Fruit fly (Drosophila melanogaster) whole organism, embryonic: ENCODE results near the gene CG3505.

Experiments
- BEAF-32 ChIP-seq: fragments of 200-800 bp; sonication (Bioruptor generic); optimal IDR thresholded peaks from 3 replicates; lab custom pipeline; 2017; ENCODE audit warnings: missing biosample characterization, missing genetic modification characterization, mild to moderate bottlenecking, moderate library complexity, missing genetic modification reagents
- CG12391 ChIP-seq: fragments of 200-800 bp; sonication (Bioruptor generic); optimal IDR thresholded peaks from 3 replicates; lab custom pipeline; 2018; ENCODE audit warnings: missing biosample characterization, mild to moderate bottlenecking, missing genetic modification characterization, moderate library complexity
- CG12744 ChIP-seq: fragments of 200-800 bp; sonication (Bioruptor generic); optimal IDR thresholded peaks from 2 replicates; lab custom pipeline; 2016; ENCODE audit warnings: missing biosample characterization, missing genetic modification characterization
- CG13624 ChIP-seq: fragments of 200-800 bp; sonication (Bioruptor generic); optimal IDR thresholded peaks from 2 replicates; lab custom pipeline; 2016; ENCODE audit warnings: missing biosample characterization, missing genetic modification characterization
- CG14860 ChIP-seq: fragments of 200-800 bp; sonication (Bioruptor generic); IDR thresholded peaks from 3 replicates; pipeline ENCODE4 v1.3.6; 2022; ENCODE audit warnings: missing biosample characterization, missing genetic modification characterization; ENCODE audit not compliant: partially characterized antibody
- CG17186 ChIP-seq: fragments of 200-800 bp; sonication (Bioruptor generic); optimal IDR thresholded peaks from 3 replicates; lab custom pipeline; 2017; ENCODE audit warnings: missing biosample characterization, missing genetic modification reagents, missing genetic modification characterization
- CG17802 ChIP-seq: fragments of 200-800 bp; sonication (Bioruptor generic); optimal IDR thresholded peaks from 2 replicates; lab custom pipeline; 2018; ENCODE audit warnings: missing biosample characterization, mild to moderate bottlenecking, missing genetic modification characterization, moderate library complexity
- CG17829 ChIP-seq: fragments of 200-800 bp; optimal IDR thresholded peaks from 2 replicates; lab custom pipeline; 2019; ENCODE audit warnings: missing biosample characterization, mild to moderate bottlenecking, missing genetic modification characterization, moderate library complexity
- CG18599 ChIP-seq: fragments of 200-800 bp; sonication (Bioruptor generic); optimal IDR thresholded peaks from 3 replicates; lab custom pipeline; 2017; ENCODE audit warnings: missing biosample characterization, missing genetic modification characterization, mild to moderate bottlenecking, moderate library complexity, missing genetic modification reagents
- CG2120 ChIP-seq: fragments of 200-800 bp; sonication (Bioruptor generic); optimal IDR thresholded peaks from 3 replicates; lab custom pipeline; 2016; ENCODE audit warnings: missing biosample characterization, missing genetic modification characterization
- CG2712 ChIP-seq: fragments of 200-800 bp; optimal IDR thresholded peaks from 3 replicates; lab custom pipeline; 2019; ENCODE audit warnings: missing biosample characterization, mild to moderate bottlenecking, missing genetic modification characterization, moderate library complexity
- CG3163 ChIP-seq: fragments of 200-800 bp; sonication (Bioruptor generic); optimal IDR thresholded peaks from 3 replicates; lab custom pipeline; 2016; ENCODE audit warnings: missing biosample characterization, missing genetic modification characterization
- CG32767 ChIP-seq: fragments of 200-800 bp; sonication (Bioruptor generic); IDR thresholded peaks from 2 replicates; pipeline ENCODE4 v1.3.6; 2022; ENCODE audit warnings: missing biosample characterization, missing genetic modification characterization
- CG32772 ChIP-seq: fragments of 200-800 bp; sonication (Bioruptor generic); IDR thresholded peaks from 2 replicates; pipeline ENCODE4 v1.3.6; 2022; ENCODE audit warnings: missing biosample characterization, missing genetic modification characterization
- CG4360 ChIP-seq: fragments of 200-800 bp; sonication (Bioruptor generic); IDR thresholded peaks from 2 replicates; pipeline ENCODE4 v1.3.6; 2022; ENCODE audit warnings: missing biosample characterization, missing genetic modification characterization
- CG5180 ChIP-seq: fragments of 200-800 bp; sonication (Bioruptor generic); optimal IDR thresholded peaks from 3 replicates; lab custom pipeline; 2017; ENCODE audit warnings: missing biosample characterization, missing genetic modification characterization, mild to moderate bottlenecking, moderate library complexity, missing genetic modification reagents
- CG5245 ChIP-seq: fragments of 200-800 bp; sonication (Bioruptor generic); optimal IDR thresholded peaks from 3 replicates; lab custom pipeline; 2016; ENCODE audit warnings: missing biosample characterization, missing genetic modification characterization
- CG6254 ChIP-seq: fragments of 200-800 bp; sonication (Bioruptor generic); optimal IDR thresholded peaks from 3 replicates; lab custom pipeline; 2017; ENCODE audit warnings: mild to moderate bottlenecking, missing biosample characterization, missing genetic modification reagents, missing genetic modification characterization
- CG6683 ChIP-seq: fragments of 200-800 bp; sonication (Bioruptor generic); optimal IDR thresholded peaks from 2 replicates; lab custom pipeline; 2017; ENCODE audit warnings: missing biosample characterization, mild to moderate bottlenecking, missing genetic modification characterization, missing genetic modification reagents
- CG6689 ChIP-seq: fragments of 200-800 bp; sonication (Bioruptor generic); IDR thresholded peaks from 2 replicates; pipeline ENCODE4 v1.3.6; 2022; ENCODE audit warnings: missing biosample characterization, missing genetic modification characterization
- CG7745 ChIP-seq: fragments of 200-800 bp; sonication (Bioruptor generic); optimal IDR thresholded peaks from 2 replicates; lab custom pipeline; 2018; ENCODE audit warnings: missing biosample characterization, mild to moderate bottlenecking, missing genetic modification characterization, moderate library complexity
- CG9609 ChIP-seq: fragments of 200-800 bp; sonication (Bioruptor generic); optimal IDR thresholded peaks from 3 replicates; lab custom pipeline; 2016; ENCODE audit warnings: missing biosample characterization, missing genetic modification characterization
- D ChIP-seq, 2 experiments: fragments of 200-800 bp in 1 of 2; fragments of >200 bp in 1 of 2; sonication (Bioruptor generic) in 1 of 2; optimal IDR thresholded peaks; 2 replicates in 1 of 2; 3 replicates in 1 of 2; lab custom pipeline; 2017; ENCODE audit warnings: mild to moderate bottlenecking in 1 of 2, missing biosample characterization in 1 of 2, missing genetic modification characterization in 1 of 2, missing genetic modification reagents in 1 of 2
- Hey ChIP-seq: fragments of 200-800 bp; sonication (Bioruptor generic); optimal IDR thresholded peaks from 3 replicates; lab custom pipeline; 2018; ENCODE audit warnings: missing biosample characterization, mild to moderate bottlenecking, missing genetic modification characterization
- HmgZ ChIP-seq: fragments of 200-800 bp; sonication (Bioruptor generic); optimal IDR thresholded peaks from 2 replicates; lab custom pipeline; 2018; ENCODE audit warnings: missing biosample characterization, mild to moderate bottlenecking, missing genetic modification characterization
- Lhr ChIP-seq: fragments of 200-800 bp; sonication (Bioruptor generic); optimal IDR thresholded peaks from 3 replicates; lab custom pipeline; 2017; ENCODE audit warnings: mild to moderate bottlenecking, missing biosample characterization, missing genetic modification reagents, missing genetic modification characterization
- Lim3 ChIP-seq: fragments of 200-800 bp; sonication (Bioruptor generic); IDR thresholded peaks from 2 replicates; pipeline ENCODE4 v1.3.6; 2022; ENCODE audit warnings: missing biosample characterization, missing genetic modification characterization
- Myb ChIP-seq: fragments of 200-800 bp; sonication (Bioruptor generic); optimal IDR thresholded peaks from 2 replicates; lab custom pipeline; 2016; ENCODE audit warnings: missing biosample characterization, missing genetic modification characterization
- NK7.1 ChIP-seq: fragments of 200-800 bp; sonication (Bioruptor generic); optimal IDR thresholded peaks from 3 replicates; lab custom pipeline; 2016; ENCODE audit warnings: missing biosample characterization, missing genetic modification characterization
- Nf-YC ChIP-seq: fragments of 200-800 bp; optimal IDR thresholded peaks from 3 replicates; lab custom pipeline; 2019; ENCODE audit warnings: missing biosample characterization, mild to moderate bottlenecking, missing genetic modification characterization, moderate library complexity
- Ravus ChIP-seq: fragments of 200-800 bp; sonication (Bioruptor generic); IDR thresholded peaks from 2 replicates; pipeline ENCODE4 v1.3.6; 2022; ENCODE audit warnings: missing biosample characterization, missing genetic modification characterization
- Rx ChIP-seq: fragments of 200-800 bp; sonication (Bioruptor generic); IDR thresholded peaks from 2 replicates; pipeline ENCODE4 v1.3.6; 2022; ENCODE audit warnings: missing biosample characterization, missing genetic modification characterization
- Xbp1 ChIP-seq: fragments of 200-800 bp; sonication (Bioruptor generic); optimal IDR thresholded peaks from 3 replicates; lab custom pipeline; 2016; ENCODE audit warnings: missing biosample characterization, mild to moderate bottlenecking, missing genetic modification characterization
- amos ChIP-seq: fragments of 200-800 bp; sonication (Bioruptor generic); IDR thresholded peaks from 2 replicates; pipeline ENCODE4 v1.3.6; 2022; ENCODE audit warnings: missing biosample characterization, missing genetic modification characterization; ENCODE audit not compliant: partially characterized antibody
- aop ChIP-seq: fragments of 200-800 bp; sonication (Bioruptor generic); IDR thresholded peaks from 2 replicates; pipeline ENCODE4 v1.3.6; 2022; ENCODE audit warnings: missing biosample characterization, missing genetic modification characterization
- bigmax ChIP-seq: fragments of 200-800 bp; sonication (Bioruptor generic); optimal IDR thresholded peaks from 2 replicates; lab custom pipeline; 2018; ENCODE audit warnings: missing biosample characterization, mild to moderate bottlenecking, missing genetic modification characterization
- danr ChIP-seq: fragments of 200-800 bp; sonication (Bioruptor generic); IDR thresholded peaks from 2 replicates; pipeline ENCODE4 v1.3.6; 2022; ENCODE audit warnings: missing biosample characterization, missing genetic modification characterization
- exex ChIP-seq: fragments of 200-800 bp; sonication (Bioruptor generic); optimal IDR thresholded peaks from 4 replicates; lab custom pipeline; 2018; ENCODE audit warnings: missing biosample characterization, mild to moderate bottlenecking, missing genetic modification characterization, moderate library complexity
- fd102C ChIP-seq: fragments of 200-800 bp; sonication (Bioruptor generic); optimal IDR thresholded peaks from 2 replicates; lab custom pipeline; 2018; ENCODE audit warnings: missing biosample characterization, mild to moderate bottlenecking, missing genetic modification characterization, moderate library complexity
- insv ChIP-seq, 2 experiments: fragments of 200-800 bp; sonication (Bioruptor generic); optimal IDR thresholded peaks; 3 replicates each; lab custom pipeline; 2016 to 2018; ENCODE audit warnings: missing biosample characterization in 2 of 2, missing genetic modification characterization in 2 of 2
- kay ChIP-seq: fragments of 200-800 bp; sonication (Bioruptor generic); optimal IDR thresholded peaks from 2 replicates; lab custom pipeline; 2016; ENCODE audit warnings: missing biosample characterization, missing genetic modification characterization
- odd ChIP-seq: fragments of 200-800 bp; sonication (Bioruptor generic); optimal IDR thresholded peaks from 2 replicates; lab custom pipeline; 2017; ENCODE audit warnings: missing biosample characterization, mild to moderate bottlenecking, missing genetic modification characterization
- pfk ChIP-seq: fragments of 200-800 bp; sonication (Bioruptor generic); optimal IDR thresholded peaks from 2 replicates; lab custom pipeline; 2018; ENCODE audit warnings: missing biosample characterization, mild to moderate bottlenecking, missing genetic modification characterization, moderate library complexity
- pnt ChIP-seq: fragments of 200-800 bp; sonication (Bioruptor generic); optimal IDR thresholded peaks from 3 replicates; lab custom pipeline; 2016; ENCODE audit warnings: missing biosample characterization, missing genetic modification characterization
- prd ChIP-seq, 3 experiments: fragments of >200 bp in 2 of 3; fragments of 200-800 bp in 1 of 3; sonication (Bioruptor generic) in 1 of 3; optimal IDR thresholded peaks in 2 of 3; IDR thresholded peaks in 1 of 3; 2 replicates in 2 of 3; 3 replicates in 1 of 3; pipeline versions ENCODE4 v1.3.6 to Lab custom; 2017 to 2022; ENCODE audit warnings: missing biosample characterization in 1 of 3, missing genetic modification characterization in 1 of 3
- pum ChIP-seq: fragments of 200-800 bp; sonication (Bioruptor generic); optimal IDR thresholded peaks from 2 replicates; lab custom pipeline; 2016; ENCODE audit warnings: missing biosample characterization, missing genetic modification characterization
- seq ChIP-seq: fragments of 200-800 bp; sonication (Bioruptor generic); IDR thresholded peaks from 2 replicates; pipeline ENCODE4 v1.3.6; 2022; ENCODE audit warnings: missing biosample characterization, missing genetic modification characterization
- wdn ChIP-seq: fragments of 200-800 bp; sonication (Bioruptor generic); IDR thresholded peaks from 2 replicates; pipeline ENCODE4 v1.3.6; 2022; ENCODE audit warnings: missing biosample characterization, missing genetic modification characterization
- wek ChIP-seq: fragments of 200-800 bp; sonication (Bioruptor generic); optimal IDR thresholded peaks from 3 replicates; lab custom pipeline; 2018; ENCODE audit warnings: missing biosample characterization, mild to moderate bottlenecking, missing genetic modification characterization, moderate library complexity

The CG3505 gene

dm6 chr3R:14696949-14697513, 39.8 kb downstream of the CG3505 start, which contains the start of gene Meltrin (continued):
- TF ChIP-seq CG32772 (GFP tag; lab: Robert Waterston, UW) (no peak), HmgZ (tag; lab: Kevin White, UChicago) (peak; percentile 88), CG6689 (GFP tag; lab: Robert Waterston, UW) (no peak), Xbp1 (GFP tag; lab: Kevin White, UChicago) (peak; percentile 57), CG5180 (GFP tag; lab: Kevin White, UChicago) (peak; percentile 24), Lhr (GFP tag; lab: Kevin White, UChicago) (peak; percentile 98), CG2712 (tag; lab: Kevin White, UChicago) (peak; percentile 71), pnt (peak; percentile 9), aop (GFP tag; lab: Robert Waterston, UW) (no peak), CG14860 (GFP tag; lab: Robert Waterston, UW) (no peak), Lim3 (GFP tag; lab: Robert Waterston, UW) (no peak), prd (optimal IDR thresholded peaks at IDR 0.05; lab: Kevin White, UChicago) (no peak), prd (GFP tag; IDR thresholded peaks at IDR 0.05; lab: Robert Waterston, UW) (no peak), CG7745 (tag; lab: Kevin White, UChicago) (peak; percentile 64), Hey (tag; lab: Kevin White, UChicago) (peak; percentile 37), CG12744 (GFP tag; lab: Kevin White, UChicago) (peak; percentile 13), amos (GFP tag; lab: Robert Waterston, UW) (no peak), wek (GFP tag; lab: Kevin White, UChicago) (peak; percentile 69), danr (no peak), CG32767 (GFP tag; lab: Robert Waterston, UW) (no peak), CG13624 (GFP tag; lab: Kevin White, UChicago) (peak; percentile 76), CG17802 (tag; lab: Kevin White, UChicago) (no peak), CG5245 (GFP tag; lab: Kevin White, UChicago) (peak; percentile 13), insv (GFP tag; optimal IDR thresholded peaks at IDR 0.05; lab: Kevin White, UChicago) (peak; percentile 67 to 96), Myb (GFP tag; lab: Kevin White, UChicago) (peak; percentile 70), CG9609 (GFP tag; lab: Kevin White, UChicago) (peak; percentile 43), wdn (no peak), D (optimal IDR thresholded peaks at IDR 0.05; lab: Kevin White, UChicago) (no peak), D (GFP tag; optimal IDR thresholded peaks at IDR 0.05; lab: Kevin White, UChicago) (peak; percentile 11), fd102C (GFP tag; lab: Kevin White, UChicago) (peak; percentile 43), pfk (GFP tag; lab: Kevin White, UChicago) (peak; percentile 46), seq (GFP tag; lab: Robert Waterston, UW) (no peak), CG18599 (GFP tag; lab: Kevin White, UChicago) (peak; percentile 30), CG17186 (GFP tag; lab: Kevin White, UChicago) (peak; percentile 19), CG4360 (GFP tag; lab: Robert Waterston, UW) (no peak), kay (peak; percentile 17), Rx (no peak), NK7.1 (GFP tag; lab: Kevin White, UChicago) (peak; percentile 53), CG12391 (tag; lab: Kevin White, UChicago) (peak; percentile 71), CG17829 (tag; lab: Kevin White, UChicago) (peak; percentile 77), Nf-YC (peak; percentile 79), odd (peak; percentile 83), CG2120 (GFP tag; lab: Kevin White, UChicago) (peak; percentile 38), CG6683 (GFP tag; lab: Kevin White, UChicago) (peak; percentile 39), CG6254 (GFP tag; lab: Kevin White, UChicago) (peak; percentile 34), BEAF-32 (GFP tag; lab: Kevin White, UChicago) (peak; percentile 95), CG3163 (GFP tag; lab: Kevin White, UChicago) (peak; percentile 81), Ravus (GFP tag; lab: Robert Waterston, UW) (no peak), exex (tag; lab: Kevin White, UChicago) (peak; percentile 38), bigmax (peak; percentile 13), pum (GFP tag; lab: Kevin White, UChicago) (no peak)
